Worm (Caenorhabditis elegans) whole organism, young adult: ENCODE results near the gene B0416.10.
A peak's percentile ranks its signal among the peaks of the same experiment; 100 is the strongest.

ENCODE experiments used
- F49E8.2 ChIP-seq: sonication (generic microtip); optimal IDR thresholded peaks from 3 replicates; lab custom pipeline; 2017; ENCODE audit warnings: missing genetic modification characterization, mild to moderate bottlenecking, missing compliant biosample characterization, antibody characterized with exemption, moderate library complexity; ENCODE audit not compliant: insufficient read depth
- ama-1 ChIP-seq, 3 experiments: fragments of 150-350 bp in 1 of 3; sonication (generic microtip) in 2 of 3; optimal IDR thresholded peaks; 2 replicates each; lab custom pipeline; 2014 to 2018; ENCODE audit warnings: missing biosample characterization in 2 of 3, missing genetic modification characterization in 2 of 3, missing genetic modification reagents in 2 of 3
- efl-1 ChIP-seq: fragments of 150-350 bp; optimal IDR thresholded peaks from 2 replicates; lab custom pipeline; 2014; ENCODE audit warnings: missing biosample characterization, missing genetic modification reagents, missing genetic modification characterization
- ztf-26 ChIP-seq: sonication (generic microtip); optimal IDR thresholded peaks from 2 replicates; lab custom pipeline; 2017; ENCODE audit warnings: missing genetic modification characterization, missing compliant biosample characterization
- ztf-3 ChIP-seq: fragments of 200-800 bp; sonication (Bioruptor generic); optimal IDR thresholded peaks from 2 replicates; lab custom pipeline; 2018; ENCODE audit warnings: mild to moderate bottlenecking, missing genetic modification characterization, missing compliant biosample characterization

- TF ChIP-seq F49E8.2: peak; percentile 53
- no peak for TF ChIP-seq ama-1 (optimal IDR thresholded peaks at IDR 0.05; lab: Kevin White, UChicago)
- TF ChIP-seq ama-1 (GFP tag; optimal IDR thresholded peaks at IDR 0.05; lab: Kevin White, UChicago): peak in 1 of 2 experiments; percentile 48
- no peak for TF ChIP-seq ztf-3 (GFP tag; lab: Kevin White, UChicago)
- TF ChIP-seq efl-1 (GFP tag; lab: Kevin White, UChicago): no peak
- no peak for TF ChIP-seq ztf-26 (tag; lab: Kevin White, UChicago)
These were observed 36.8 kb downstream of the B0416.10 start for ce11 chrX:9237708-9238107.
